Worm (Caenorhabditis elegans): Measurements from ENCODE around the gene clec-168.

clec-168 gene

DNA sequence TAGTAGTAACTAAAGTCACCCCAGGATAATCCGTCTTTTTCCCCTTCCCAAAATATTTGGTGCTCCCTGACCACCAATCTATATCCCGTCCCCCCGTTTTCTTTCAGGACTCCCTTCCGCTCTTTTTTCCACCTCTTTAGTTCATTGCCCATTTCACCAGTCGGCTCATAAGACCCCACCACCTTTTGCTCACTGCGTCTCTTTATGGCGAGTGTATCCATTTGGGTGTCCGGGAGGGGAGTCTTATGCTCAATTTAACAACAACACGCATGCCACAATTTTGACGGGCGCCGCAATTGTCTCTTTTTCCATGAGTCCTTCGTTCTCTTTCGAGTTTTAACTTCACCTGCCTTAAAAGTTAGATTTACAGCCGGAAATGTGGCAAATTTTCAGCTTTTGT lies 43.6 kb upstream of the clec-168 start:
- TF ChIP-seq ces-1 (GFP tag; optimal IDR thresholded peaks at IDR 0.05) (peak; percentile 65), drap-1 (GFP tag; optimal IDR thresholded peaks at IDR 0.05) (no peak)

DNA sequence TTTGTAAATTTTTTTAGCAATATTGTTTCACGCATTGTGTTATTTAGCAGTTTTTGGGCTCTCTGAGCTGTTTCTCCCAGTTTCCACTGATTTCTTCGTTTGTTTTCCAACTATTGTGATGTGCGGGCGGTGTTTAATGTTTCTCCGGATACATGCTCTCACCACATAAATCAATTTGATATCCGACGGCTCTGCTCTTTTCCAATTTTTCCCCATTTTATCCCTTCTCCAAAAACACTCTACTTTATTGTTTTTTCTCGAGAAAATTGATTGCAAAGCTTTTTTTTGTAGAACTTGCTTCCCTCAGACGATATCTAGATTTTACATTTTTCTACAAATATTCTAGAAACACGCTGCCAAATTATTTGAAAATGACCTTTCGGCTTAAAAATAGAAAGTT lies 41.2 kb upstream of the clec-168 start:
- TF ChIP-seq elt-3 (tag; optimal IDR thresholded peaks at IDR 0.05) (no peak), M03D4.4 (tag; optimal IDR thresholded peaks at IDR 0.05) (no peak), unc-120 (tag; optimal IDR thresholded peaks at IDR 0.05; ENCODE audit: poor library complexity, severe bottlenecking) (no peak), ces-1 (GFP tag; optimal IDR thresholded peaks at IDR 0.05) (no peak), zip-8 (tag; optimal IDR thresholded peaks at IDR 0.05) (no peak), lin-13 (tag; optimal IDR thresholded peaks at IDR 0.05) (no peak), ham-2 (GFP tag; optimal IDR thresholded peaks at IDR 0.05) (no peak), sptf-1 (tag; optimal IDR thresholded peaks at IDR 0.05) (no peak), nhr-28 (tag; optimal IDR thresholded peaks at IDR 0.05) (no peak)

ce11 chrIV:1216290-1216689 lies 40.5 kb upstream of the clec-168 start, which contains the start of gene W09G12.9:
W09G12.9 (plus strand) TSS chrIV:1216590.
- TF ChIP-seq unc-120 (tag; optimal IDR thresholded peaks at IDR 0.05; ENCODE audit: poor library complexity, severe bottlenecking) (no peak), M03D4.4 (tag; optimal IDR thresholded peaks at IDR 0.05) (no peak), lin-13 (tag; optimal IDR thresholded peaks at IDR 0.05) (no peak), snpc-4 (tag; optimal IDR thresholded peaks at IDR 0.05) (no peak), hlh-1 (tag; optimal IDR thresholded peaks at IDR 0.05) (no peak), lsy-2 (tag; optimal IDR thresholded peaks at IDR 0.05) (no peak), nhr-237 (tag; optimal IDR thresholded peaks at IDR 0.05) (no peak), ceh-39 (tag; optimal IDR thresholded peaks at IDR 0.05) (no peak), elt-1 (tag; optimal IDR thresholded peaks at IDR 0.05; ENCODE audit: borderline replicate concordance, insufficient read depth) (no peak), ceh-83 (GFP tag; optimal IDR thresholded peaks at IDR 0.05) (no peak)

DNA sequence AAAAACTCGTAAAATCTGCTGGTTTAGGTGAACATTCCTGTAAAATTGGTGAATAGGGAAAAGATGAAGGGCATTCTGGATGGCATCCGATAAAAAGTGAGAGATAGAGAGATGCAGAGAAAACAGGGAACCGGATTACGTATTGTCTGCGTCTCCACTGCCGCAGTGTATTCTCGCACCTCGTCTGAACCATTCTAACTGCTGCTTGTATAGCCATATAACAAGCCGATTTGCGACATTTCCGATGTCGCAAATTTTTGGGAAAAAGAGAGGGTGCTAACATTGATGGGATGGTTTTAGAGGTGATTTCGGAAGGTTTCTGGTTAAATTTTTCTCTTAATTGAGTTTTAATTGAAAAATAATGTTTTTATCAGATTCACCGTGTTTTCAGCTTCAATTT lies 35.6 kb upstream of the clec-168 start, which contains the start of gene W09G12.10:
TSS of gene W09G12.10 (minus strand) at position 121 of the 400 bp plus-strand sequence.
- no peak for TF ChIP-seq ceh-43 (GFP tag; optimal IDR thresholded peaks at IDR 0.05)
- no peak for TF ChIP-seq unc-120 (tag; optimal IDR thresholded peaks at IDR 0.05; ENCODE audit: poor library complexity, severe bottlenecking)
- no peak for TF ChIP-seq zip-8 (tag; optimal IDR thresholded peaks at IDR 0.05)
- TF ChIP-seq ham-2 (GFP tag; optimal IDR thresholded peaks at IDR 0.05): peak; percentile 73
- peak; percentile 19 for TF ChIP-seq ces-1 (GFP tag; optimal IDR thresholded peaks at IDR 0.05)

DNA sequence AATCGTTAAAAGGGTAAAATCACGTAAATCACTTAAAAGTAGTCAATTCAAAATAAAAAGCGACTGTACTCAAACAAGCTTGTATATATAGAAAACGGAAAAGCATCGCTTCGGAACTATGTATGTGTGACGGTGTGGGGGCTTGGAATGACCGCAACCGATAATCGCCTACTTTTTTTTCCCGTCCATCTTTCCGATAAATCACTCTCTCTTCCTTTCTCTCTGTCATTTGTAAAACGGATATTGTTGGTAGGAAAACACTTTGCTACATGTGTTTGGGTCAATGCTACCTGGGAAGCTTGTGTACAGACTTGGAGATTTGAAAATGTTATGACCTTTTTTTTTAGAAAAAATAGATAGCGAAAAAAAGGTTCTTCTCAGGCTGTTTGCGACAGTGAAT lies 32.0 kb upstream of the clec-168 start:
- TF ChIP-seq nhr-28 (tag; optimal IDR thresholded peaks at IDR 0.05) (no peak), cnd-1 (tag; optimal IDR thresholded peaks at IDR 0.05) (no peak), drap-1 (GFP tag; optimal IDR thresholded peaks at IDR 0.05) (no peak), mls-2 (tag; optimal IDR thresholded peaks at IDR 0.05) (no peak), ztf-11 (tag; optimal IDR thresholded peaks at IDR 0.05) (no peak), nhr-12 (tag; optimal IDR thresholded peaks at IDR 0.05) (no peak), bed-3 (GFP tag; optimal IDR thresholded peaks at IDR 0.05) (no peak), nhr-2 (tag; optimal IDR thresholded peaks at IDR 0.05) (no peak), unc-120 (tag; optimal IDR thresholded peaks at IDR 0.05; ENCODE audit: poor library complexity, severe bottlenecking) (no peak)

ce11 chrIV:1225596-1226232 lies 31.1 kb upstream of the clec-168 start, which contains the start of gene W09G12.8:
W09G12.8 (plus strand) TSS chrIV:1226182.
- TF ChIP-seq drap-1 (GFP tag; optimal IDR thresholded peaks at IDR 0.05) (no peak), ces-1 (GFP tag; optimal IDR thresholded peaks at IDR 0.05) (no peak), zip-8 (tag; optimal IDR thresholded peaks at IDR 0.05) (peak; percentile 0)

ce11 chrIV:1228675-1229130 lies 28.1 kb upstream of the clec-168 start, which contains the start of gene W09G12.7:
W09G12.7 (plus strand) TSS chrIV:1229080.
- no peak for TF ChIP-seq pha-4 (tag; optimal IDR thresholded peaks at IDR 0.05)
- TF ChIP-seq ham-2 (GFP tag; optimal IDR thresholded peaks at IDR 0.05): no peak
- no peak for TF ChIP-seq unc-39 (tag; optimal IDR thresholded peaks at IDR 0.05)
- TF ChIP-seq unc-62 (GFP tag; optimal IDR thresholded peaks at IDR 0.05): no peak
- TF ChIP-seq lin-32 (GFP tag; optimal IDR thresholded peaks at IDR 0.05): no peak
- no peak for TF ChIP-seq flh-1 (GFP tag; optimal IDR thresholded peaks at IDR 0.05)
- TF ChIP-seq nhr-2 (tag; optimal IDR thresholded peaks at IDR 0.05): no peak
- TF ChIP-seq mls-2 (tag; optimal IDR thresholded peaks at IDR 0.05): no peak
